Worm (Caenorhabditis elegans): ENCODE results near the gene cysl-1.

The cysl-1 gene

DNA sequence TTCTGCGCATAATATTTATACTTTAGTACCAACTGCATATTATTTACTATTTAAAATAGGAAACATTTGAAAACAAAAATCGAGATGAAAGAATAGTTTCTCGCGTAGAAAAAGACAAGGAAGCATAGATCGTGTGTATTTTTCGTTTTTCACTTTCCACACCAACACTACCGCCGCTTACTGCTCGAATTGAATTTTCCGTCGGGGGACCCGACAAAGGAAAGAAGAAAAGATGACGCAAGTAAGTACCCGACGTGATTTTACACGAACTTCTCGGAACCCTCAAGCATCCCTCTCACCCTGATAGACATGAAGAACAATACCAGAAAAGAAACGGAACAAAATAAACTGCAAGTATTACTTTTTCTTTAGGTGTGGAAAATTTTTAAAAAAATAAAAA is 26.9 kb upstream of the cysl-1 start:
- TF ChIP-seq ztf-23 (GFP tag; IDR thresholded peaks at IDR 0.05): no peak
- no peak for TF ChIP-seq ztf-29 (GFP tag; IDR thresholded peaks at IDR 0.05)
- no peak for TF ChIP-seq med-1 (GFP tag; optimal IDR thresholded peaks at IDR 0.05; ENCODE audit: insufficient read depth)
- TF ChIP-seq flt-1 (GFP tag; IDR thresholded peaks at IDR 0.05): no peak
- no peak for TF ChIP-seq T22C8.4 (GFP tag; IDR thresholded peaks at IDR 0.05)
- no peak for TF ChIP-seq klf-2 (GFP tag; conservative IDR thresholded peaks at IDR 0.05)
- TF ChIP-seq cog-1 (tag; optimal IDR thresholded peaks at IDR 0.05): no peak
- TF ChIP-seq ref-1 (GFP tag; conservative IDR thresholded peaks at IDR 0.05): no peak
- TF ChIP-seq tab-1 (GFP tag; IDR thresholded peaks at IDR 0.05): no peak

- TF ChIP-seq cog-1 (tag; optimal IDR thresholded peaks at IDR 0.05) (no peak), T22C8.4 (GFP tag; IDR thresholded peaks at IDR 0.05) (no peak), klf-2 (GFP tag; conservative IDR thresholded peaks at IDR 0.05) (no peak), tab-1 (GFP tag; IDR thresholded peaks at IDR 0.05) (no peak), ztf-29 (GFP tag; IDR thresholded peaks at IDR 0.05) (no peak), ref-1 (GFP tag; conservative IDR thresholded peaks at IDR 0.05) (no peak), ztf-23 (GFP tag; IDR thresholded peaks at IDR 0.05) (no peak), med-1 (GFP tag; optimal IDR thresholded peaks at IDR 0.05; ENCODE audit: insufficient read depth) (no peak)
Observed at ce11 chrX:9976206-9976605, 21.9 kb upstream of the cysl-1 start, which contains the start of gene mgl-1. Gene mgl-1, minus strand, starts transcription at chrX:9976306.

- no peak for TF ChIP-seq T22C8.4 (GFP tag; IDR thresholded peaks at IDR 0.05)
- no peak for TF ChIP-seq ref-1 (GFP tag; conservative IDR thresholded peaks at IDR 0.05)
- no peak for TF ChIP-seq tab-1 (GFP tag; IDR thresholded peaks at IDR 0.05)
- TF ChIP-seq flt-1 (GFP tag; IDR thresholded peaks at IDR 0.05): no peak
- TF ChIP-seq klf-2 (GFP tag; conservative IDR thresholded peaks at IDR 0.05): no peak
- no peak for TF ChIP-seq cog-1 (tag; optimal IDR thresholded peaks at IDR 0.05)
- no peak for TF ChIP-seq med-1 (GFP tag; optimal IDR thresholded peaks at IDR 0.05; ENCODE audit: insufficient read depth)
- no peak for TF ChIP-seq ztf-23 (GFP tag; IDR thresholded peaks at IDR 0.05)
Observed at ce11 chrX:9965275-9965674, 10.9 kb upstream of the cysl-1 start, which contains the start of gene pssy-1. Gene pssy-1, plus strand, starts transcription at chrX:9965592.

DNA sequence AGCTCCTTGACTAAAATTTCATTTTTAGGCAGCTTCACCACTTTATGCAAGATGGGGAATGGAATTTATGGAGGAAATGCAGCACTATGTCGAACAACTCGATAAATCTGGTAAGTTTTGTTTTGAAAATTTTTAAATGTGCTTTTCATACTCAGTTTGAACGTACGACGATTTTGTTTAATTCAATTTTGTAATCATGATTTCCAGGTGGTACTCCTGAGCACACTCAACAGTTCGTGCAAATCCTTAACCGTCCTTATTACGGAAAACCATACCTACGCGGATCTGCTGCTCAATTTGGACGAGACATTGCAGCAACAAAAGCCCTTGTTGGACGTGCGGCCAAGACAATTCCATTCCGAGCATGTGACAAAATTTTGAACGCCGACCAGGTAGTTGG is 8.2 kb upstream of the cysl-1 start:
- TF ChIP-seq ztf-29 (GFP tag; IDR thresholded peaks at IDR 0.05) (no peak), tab-1 (GFP tag; IDR thresholded peaks at IDR 0.05) (no peak), ztf-23 (GFP tag; IDR thresholded peaks at IDR 0.05) (no peak), cog-1 (tag; optimal IDR thresholded peaks at IDR 0.05) (no peak), ref-1 (GFP tag; conservative IDR thresholded peaks at IDR 0.05) (no peak), flt-1 (GFP tag; IDR thresholded peaks at IDR 0.05) (no peak), klf-2 (GFP tag; conservative IDR thresholded peaks at IDR 0.05) (no peak), T22C8.4 (GFP tag; IDR thresholded peaks at IDR 0.05) (no peak), med-1 (GFP tag; optimal IDR thresholded peaks at IDR 0.05; ENCODE audit: insufficient read depth) (no peak)

- TF ChIP-seq cog-1 (tag; optimal IDR thresholded peaks at IDR 0.05) (peak; percentile 93), ztf-29 (GFP tag; IDR thresholded peaks at IDR 0.05) (no peak), klf-2 (GFP tag; conservative IDR thresholded peaks at IDR 0.05) (no peak), med-1 (GFP tag; optimal IDR thresholded peaks at IDR 0.05; ENCODE audit: insufficient read depth) (no peak), T22C8.4 (GFP tag; IDR thresholded peaks at IDR 0.05) (peak; percentile 95), tab-1 (GFP tag; IDR thresholded peaks at IDR 0.05) (no peak), ref-1 (GFP tag; conservative IDR thresholded peaks at IDR 0.05) (no peak), flt-1 (GFP tag; IDR thresholded peaks at IDR 0.05) (peak; percentile 79), ztf-23 (GFP tag; IDR thresholded peaks at IDR 0.05) (peak; percentile 72)
Observed at ce11 chrX:9958561-9958960, 4.2 kb upstream of the cysl-1 start, which contains the start of gene ZC506.1. Gene ZC506.1, plus strand, starts transcription at chrX:9958960.

- TF ChIP-seq tab-1 (GFP tag; IDR thresholded peaks at IDR 0.05) (no peak), cog-1 (tag; optimal IDR thresholded peaks at IDR 0.05) (no peak), klf-2 (GFP tag; conservative IDR thresholded peaks at IDR 0.05) (no peak), ztf-29 (GFP tag; IDR thresholded peaks at IDR 0.05) (no peak), ztf-23 (GFP tag; IDR thresholded peaks at IDR 0.05) (no peak), ref-1 (GFP tag; conservative IDR thresholded peaks at IDR 0.05) (no peak), med-1 (GFP tag; optimal IDR thresholded peaks at IDR 0.05; ENCODE audit: insufficient read depth) (no peak), T22C8.4 (GFP tag; IDR thresholded peaks at IDR 0.05) (no peak), flt-1 (GFP tag; IDR thresholded peaks at IDR 0.05) (no peak)
Observed at ce11 chrX:9957449-9957848, 3.1 kb upstream of the cysl-1 start.

- TF ChIP-seq T22C8.4 (GFP tag; IDR thresholded peaks at IDR 0.05) (no peak), ztf-23 (GFP tag; IDR thresholded peaks at IDR 0.05) (no peak), ref-1 (GFP tag; conservative IDR thresholded peaks at IDR 0.05) (no peak), ztf-29 (GFP tag; IDR thresholded peaks at IDR 0.05) (no peak), med-1 (GFP tag; optimal IDR thresholded peaks at IDR 0.05; ENCODE audit: insufficient read depth) (no peak), flt-1 (GFP tag; IDR thresholded peaks at IDR 0.05) (no peak), klf-2 (GFP tag; conservative IDR thresholded peaks at IDR 0.05) (no peak), cog-1 (tag; optimal IDR thresholded peaks at IDR 0.05) (no peak), tab-1 (GFP tag; IDR thresholded peaks at IDR 0.05) (no peak)
Observed at ce11 chrX:9956052-9956451, 1.7 kb upstream of the cysl-1 start.

ce11 chrX:9948963-9949362 is 5.4 kb downstream of the cysl-1 start, which contains the start of gene nas-37:
Gene nas-37, minus strand, starts transcription at chrX:9949063.
- TF ChIP-seq tab-1 (GFP tag; IDR thresholded peaks at IDR 0.05): no peak
- TF ChIP-seq med-1 (GFP tag; optimal IDR thresholded peaks at IDR 0.05; ENCODE audit: insufficient read depth): no peak
- no peak for TF ChIP-seq ztf-23 (GFP tag; IDR thresholded peaks at IDR 0.05)
- TF ChIP-seq klf-2 (GFP tag; conservative IDR thresholded peaks at IDR 0.05): no peak
- TF ChIP-seq ztf-29 (GFP tag; IDR thresholded peaks at IDR 0.05): no peak
- TF ChIP-seq ref-1 (GFP tag; conservative IDR thresholded peaks at IDR 0.05): no peak
- no peak for TF ChIP-seq flt-1 (GFP tag; IDR thresholded peaks at IDR 0.05)
- TF ChIP-seq cog-1 (tag; optimal IDR thresholded peaks at IDR 0.05): no peak
- TF ChIP-seq T22C8.4 (GFP tag; IDR thresholded peaks at IDR 0.05): no peak

ce11 chrX:9948528-9948927 is 5.8 kb downstream of the cysl-1 start:
- no peak for TF ChIP-seq cog-1 (tag; optimal IDR thresholded peaks at IDR 0.05)
- TF ChIP-seq ref-1 (GFP tag; conservative IDR thresholded peaks at IDR 0.05): no peak
- no peak for TF ChIP-seq flt-1 (GFP tag; IDR thresholded peaks at IDR 0.05)
- no peak for TF ChIP-seq tab-1 (GFP tag; IDR thresholded peaks at IDR 0.05)
- TF ChIP-seq ztf-23 (GFP tag; IDR thresholded peaks at IDR 0.05): no peak
- no peak for TF ChIP-seq med-1 (GFP tag; optimal IDR thresholded peaks at IDR 0.05; ENCODE audit: insufficient read depth)
- TF ChIP-seq T22C8.4 (GFP tag; IDR thresholded peaks at IDR 0.05): no peak
- no peak for TF ChIP-seq ztf-29 (GFP tag; IDR thresholded peaks at IDR 0.05)
- no peak for TF ChIP-seq klf-2 (GFP tag; conservative IDR thresholded peaks at IDR 0.05)
